Fruit fly (Drosophila melanogaster): Measurements from ENCODE around the gene CG10631.

Gene CG10631

dm6 chr2L:19765406-19765805, 8.7 kb upstream of the CG10631 start:
- TF ChIP-seq noc (tag; optimal IDR thresholded peaks at IDR 0.05): no peak

DNA sequence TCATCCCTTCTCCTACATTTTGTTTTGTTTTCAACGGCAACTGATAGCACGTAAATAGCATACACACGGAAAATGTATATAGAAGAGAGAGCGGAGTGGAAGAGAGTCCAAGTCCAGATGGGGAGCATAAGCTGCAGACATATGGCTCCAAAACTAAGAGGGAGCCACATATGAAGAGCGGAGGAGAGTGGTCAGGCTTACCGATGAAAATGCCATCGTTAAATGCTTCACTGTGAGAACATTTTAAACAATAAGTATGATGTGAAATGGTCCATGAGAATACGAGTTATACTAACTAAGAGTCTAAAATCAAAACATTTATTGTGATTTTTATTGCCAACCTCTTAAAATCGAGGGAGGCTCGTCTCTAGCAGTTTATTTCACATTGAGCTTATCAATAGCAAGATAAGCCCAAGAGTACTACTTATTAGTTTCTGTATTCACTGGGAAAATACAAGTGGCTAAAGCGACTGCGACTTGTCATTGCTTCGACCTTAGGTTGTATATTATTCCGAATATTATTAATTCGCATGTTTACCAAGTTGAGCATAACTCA, 8.0 kb upstream of the CG10631 start:
- TF ChIP-seq noc (tag; optimal IDR thresholded peaks at IDR 0.05): no peak

dm6 chr2L:19763773-19764580, 7.3 kb upstream of the CG10631 start, which contains the start of gene fbp:
TSS of gene fbp (minus strand) at chr2L:19764136.
- peak; percentile 83 for TF ChIP-seq noc (tag; optimal IDR thresholded peaks at IDR 0.05)

DNA sequence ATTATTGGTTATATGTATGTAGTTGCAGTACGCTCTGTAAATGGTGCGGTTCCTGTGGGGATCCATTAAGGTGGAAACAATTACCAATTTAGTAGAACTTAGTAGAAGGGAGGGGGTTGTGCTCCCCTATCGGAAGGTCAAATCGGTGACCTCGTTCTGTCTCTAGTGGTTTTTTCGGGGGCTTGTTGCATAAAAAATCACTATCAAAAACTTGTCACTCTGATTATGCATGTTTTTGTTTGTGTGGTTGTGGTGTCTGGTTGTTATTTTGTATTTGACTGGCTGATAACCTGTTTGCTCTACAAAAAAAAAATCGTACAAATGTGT, 6.7 kb upstream of the CG10631 start:
- no peak for TF ChIP-seq noc (tag; optimal IDR thresholded peaks at IDR 0.05)

- TF ChIP-seq noc (tag; optimal IDR thresholded peaks at IDR 0.05): peak; percentile 85
Measured at dm6 chr2L:19758511-19759128, 1.9 kb upstream of the CG10631 start, which contains the start of the genes CG10628 and Dus3. TSS of gene CG10628 (minus strand) at chr2L:19758615. TSS of gene Dus3 (plus strand) at chr2L:19758879.

- no peak for TF ChIP-seq noc (tag; optimal IDR thresholded peaks at IDR 0.05)
Measured at dm6 chr2L:19756040-19756439, 664 bp downstream of the CG10631 start.

dm6 chr2L:19755015-19755414, 1.7 kb downstream of the CG10631 start:
- no peak for TF ChIP-seq noc (tag; optimal IDR thresholded peaks at IDR 0.05)

dm6 chr2L:19750571-19750970, 6.1 kb downstream of the CG10631 start:
- no peak for TF ChIP-seq noc (tag; optimal IDR thresholded peaks at IDR 0.05)

DNA sequence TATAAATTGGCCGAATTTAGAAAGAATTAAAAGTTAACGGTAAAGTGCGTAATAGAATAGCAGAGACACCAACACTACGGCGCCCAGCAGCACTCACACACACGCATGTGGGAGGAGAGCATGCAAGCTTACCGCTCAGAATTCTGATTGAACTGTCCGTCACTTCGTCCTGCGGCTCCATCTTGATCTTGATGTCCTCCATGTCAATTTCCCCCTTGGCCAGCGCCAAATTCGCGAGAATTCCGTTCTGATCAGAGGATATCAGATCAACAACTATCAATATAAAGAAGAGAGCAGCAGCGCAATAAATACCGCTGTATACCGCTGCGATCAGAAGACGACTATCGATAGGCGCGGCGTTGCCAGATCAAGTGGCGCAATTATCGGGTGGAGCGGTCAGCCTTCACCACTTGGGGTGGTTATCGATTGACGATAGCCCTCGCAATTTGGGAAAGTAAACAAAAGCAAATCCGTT, 21.0 kb downstream of the CG10631 start, which contains the start of the genes CG10462 and Nf-YB:
Gene CG10462 (minus strand): TSS at position 346 of the 475 bp plus-strand sequence.
Gene Nf-YB (plus strand): TSS at position 410 of the 475 bp plus-strand sequence.
- no peak for TF ChIP-seq noc (tag; optimal IDR thresholded peaks at IDR 0.05)

- no peak for TF ChIP-seq noc (tag; optimal IDR thresholded peaks at IDR 0.05)
Measured at dm6 chr2L:19722517-19722916, 34.2 kb downstream of the CG10631 start.

- no peak for TF ChIP-seq noc (tag; optimal IDR thresholded peaks at IDR 0.05)
Measured at dm6 chr2L:19700868-19701267, 55.8 kb downstream of the CG10631 start, which contains the start of gene scw. TSS of gene scw (minus strand) at chr2L:19700968.
